Comparison of ENCODE assay signal across 5 worm cellular contexts in genomic region chrIII:783254-783753, ce11.
TF ChIP-seq lines count a peak whose summit lies in the region.

Gene dagl-2 (minus strand): TSS chrIII:783305.
Gene ppm-1.G (plus strand): TSS chrIII:783703.

TF ChIP-seq in whole organism, L1 larva, 84 proteins besides CTCF, POLR2A, EP300 and RAD21 (continues in another document):
- no peak for TF ChIP-seq mef-2 (tag; optimal IDR thresholded peaks at IDR 0.05; lab: Kevin White, UChicago)
- TF ChIP-seq pag-3 (tag; optimal IDR thresholded peaks at IDR 0.05; lab: Kevin White, UChicago; ENCODE audit: borderline replicate concordance, insufficient read depth), result no peak
- TF ChIP-seq ceh-88 (GFP tag; IDR thresholded peaks at IDR 0.05; lab: Robert Waterston, UW), result no peak
- no peak for TF ChIP-seq ztf-4 (tag; optimal IDR thresholded peaks at IDR 0.05; lab: Kevin White, UChicago)
- peak; percentile 75 for TF ChIP-seq fkh-4 (tag; optimal IDR thresholded peaks at IDR 0.05; lab: Kevin White, UChicago; ENCODE audit: borderline replicate concordance)
- TF ChIP-seq mep-1 (tag; optimal IDR thresholded peaks at IDR 0.05; lab: Kevin White, UChicago), result peak; percentile 86
- TF ChIP-seq hlh-4 (tag; optimal IDR thresholded peaks at IDR 0.05; lab: Kevin White, UChicago), result no peak
- peak; percentile 52 for TF ChIP-seq jun-1 (tag; optimal IDR thresholded peaks at IDR 0.05; lab: Kevin White, UChicago)
- peak; percentile 83 for TF ChIP-seq snu-23 (GFP tag; optimal IDR thresholded peaks at IDR 0.05; lab: Kevin White, UChicago)
- peak; percentile 61 for TF ChIP-seq unc-86 (tag; optimal IDR thresholded peaks at IDR 0.05; lab: Kevin White, UChicago)
- TF ChIP-seq nhr-12 (tag; optimal IDR thresholded peaks at IDR 0.05; lab: Kevin White, UChicago), result no peak
- TF ChIP-seq hlh-17 (GFP tag; optimal IDR thresholded peaks at IDR 0.05; lab: Kevin White, UChicago; ENCODE audit: borderline replicate concordance), result no peak
- peak; percentile 81 for TF ChIP-seq pax-3 (tag; optimal IDR thresholded peaks at IDR 0.05; lab: Kevin White, UChicago)
- TF ChIP-seq elt-2 (tag; optimal IDR thresholded peaks at IDR 0.05; lab: Kevin White, UChicago), result peak; percentile 37
- peak; percentile 12 for TF ChIP-seq F16B12.6 (tag; optimal IDR thresholded peaks at IDR 0.05; lab: Kevin White, UChicago)
- TF ChIP-seq egl-13 (tag; optimal IDR thresholded peaks at IDR 0.05; lab: Kevin White, UChicago), result peak; percentile 74
- TF ChIP-seq nhr-11 (tag; optimal IDR thresholded peaks at IDR 0.05; lab: Kevin White, UChicago), result no peak
- no peak for TF ChIP-seq efl-3 (GFP tag; optimal IDR thresholded peaks at IDR 0.05; lab: Kevin White, UChicago)

TF ChIP-seq in whole organism, L3 larva, 47 proteins besides CTCF, POLR2A, EP300 and RAD21 (continues in another document):
- TF ChIP-seq eor-1 (tag; optimal IDR thresholded peaks at IDR 0.05; lab: Kevin White, UChicago), result peak in 1 of 2 experiments; percentile 2
- TF ChIP-seq jun-1 (tag; optimal IDR thresholded peaks at IDR 0.05; lab: Kevin White, UChicago), result peak; percentile 14
- peak; percentile 83 for TF ChIP-seq nfya-1 (tag; optimal IDR thresholded peaks at IDR 0.05; lab: Kevin White, UChicago; ENCODE audit: insufficient read depth)
- TF ChIP-seq lin-15B (tag; optimal IDR thresholded peaks at IDR 0.05; lab: Kevin White, UChicago), result peak; percentile 94
- TF ChIP-seq nhr-43 (tag; optimal IDR thresholded peaks at IDR 0.05; lab: Kevin White, UChicago; ENCODE audit: poor library complexity, severe bottlenecking), result peak; percentile 44
- TF ChIP-seq ceh-16 (tag; optimal IDR thresholded peaks at IDR 0.05; lab: Kevin White, UChicago), result no peak
- TF ChIP-seq egl-5 (tag; optimal IDR thresholded peaks at IDR 0.05; lab: Kevin White, UChicago), result peak; percentile 83
- no peak for TF ChIP-seq lsy-12 (tag; optimal IDR thresholded peaks at IDR 0.05; lab: Kevin White, UChicago)
- TF ChIP-seq nhr-23 (tag; optimal IDR thresholded peaks at IDR 0.05; lab: Kevin White, UChicago), result peak; percentile 68
- peak; percentile 70 for TF ChIP-seq snpc-4 (tag; optimal IDR thresholded peaks at IDR 0.05; lab: Kevin White, UChicago)
- TF ChIP-seq lin-39 (tag; optimal IDR thresholded peaks at IDR 0.05; lab: Kevin White, UChicago), result peak; percentile 32
- no peak for TF ChIP-seq egl-27 (tag; optimal IDR thresholded peaks at IDR 0.05; lab: Kevin White, UChicago)
- no peak for TF ChIP-seq sea-2 (GFP tag; optimal IDR thresholded peaks at IDR 0.05; lab: Kevin White, UChicago)
- peak; percentile 22 for TF ChIP-seq ceh-28 (tag; optimal IDR thresholded peaks at IDR 0.05; lab: Kevin White, UChicago)
- TF ChIP-seq pha-4 (tag; optimal IDR thresholded peaks at IDR 0.05; lab: Kevin White, UChicago), result peak; percentile 83
- TF ChIP-seq hmg-11 (tag; optimal IDR thresholded peaks at IDR 0.05; lab: Kevin White, UChicago), result peak; percentile 48
- TF ChIP-seq elt-2 (tag; optimal IDR thresholded peaks at IDR 0.05; lab: Kevin White, UChicago), result peak; percentile 25
- peak; percentile 24 for TF ChIP-seq skn-1 (tag; optimal IDR thresholded peaks at IDR 0.05; lab: Kevin White, UChicago)

TF ChIP-seq in whole organism, early embryonic, 17 proteins besides CTCF, POLR2A, EP300 and RAD21:
- peak; percentile 48; the same call in 1 of the 2 replicates for TF ChIP-seq tbx-37 (GFP tag; conservative IDR thresholded peaks at IDR 0.05; lab: Robert Waterston, UW)
- TF ChIP-seq tbx-11 (GFP tag; IDR thresholded peaks at IDR 0.05; lab: Robert Waterston, UW), result no peak
- no peak for TF ChIP-seq hmg-4 (GFP tag; optimal IDR thresholded peaks at IDR 0.05; lab: Kevin White, UChicago)
- peak; percentile 33 for TF ChIP-seq F13C5.2 (tag; optimal IDR thresholded peaks at IDR 0.05; lab: Kevin White, UChicago)
- peak; percentile 64; the same call in 1 of the 2 replicates for TF ChIP-seq pes-1 (GFP tag; IDR thresholded peaks at IDR 0.05; lab: Robert Waterston, UW)
- TF ChIP-seq tra-4 (tag; optimal IDR thresholded peaks at IDR 0.05; lab: Kevin White, UChicago), result no peak

TF ChIP-seq in whole organism, midembryonic, 9 proteins besides CTCF, POLR2A, EP300 and RAD21:
- TF ChIP-seq klf-2 (GFP tag; conservative IDR thresholded peaks at IDR 0.05; lab: Robert Waterston, UW), result no peak
- TF ChIP-seq ztf-23 (GFP tag; IDR thresholded peaks at IDR 0.05; lab: Robert Waterston, UW), result 0 out of 2 replicates have a peak, but pooled peaks have one; percentile 55
- no peak for TF ChIP-seq ref-1 (GFP tag; conservative IDR thresholded peaks at IDR 0.05; lab: Robert Waterston, UW)
- TF ChIP-seq cog-1 (tag; optimal IDR thresholded peaks at IDR 0.05; lab: Kevin White, UChicago), result peak; percentile 33

TF ChIP-seq in whole organism, young adult, 124 proteins besides CTCF, POLR2A, EP300 and RAD21 (continues in another document):
- TF ChIP-seq nhr-90 (tag; optimal IDR thresholded peaks at IDR 0.05; lab: Kevin White, UChicago), result no peak
- no peak for TF ChIP-seq ekl-4 (GFP tag; IDR thresholded peaks at IDR 0.05; lab: Robert Waterston, UW)
- TF ChIP-seq rpc-1 (optimal IDR thresholded peaks at IDR 0.05; lab: Kevin White, UChicago), result no peak
- TF ChIP-seq rpc-1 (tag; optimal IDR thresholded peaks at IDR 0.05; lab: Kevin White, UChicago), result no peak
- TF ChIP-seq somi-1 (GFP tag; optimal IDR thresholded peaks at IDR 0.05; lab: Kevin White, UChicago), result no peak
- TF ChIP-seq F10E7.11 (tag; optimal IDR thresholded peaks at IDR 0.05; lab: Kevin White, UChicago), result no peak
- TF ChIP-seq Y95B8A.8 (GFP tag; IDR thresholded peaks at IDR 0.05; lab: Robert Waterston, UW), result no peak
- no peak for TF ChIP-seq chd-7 (tag; optimal IDR thresholded peaks at IDR 0.05; lab: Kevin White, UChicago)
- TF ChIP-seq F49E8.2 (tag; optimal IDR thresholded peaks at IDR 0.05; lab: Kevin White, UChicago; ENCODE audit: insufficient read depth), result no peak
- TF ChIP-seq madf-6 (GFP tag; IDR thresholded peaks at IDR 0.05; lab: Robert Waterston, UW), result peak; percentile 51; the same call in 1 of the 2 replicates
- TF ChIP-seq B0336.3 (GFP tag; IDR thresholded peaks at IDR 0.05; lab: Robert Waterston, UW), result no peak
- peak; percentile 53 for TF ChIP-seq lin-54 (GFP tag; optimal IDR thresholded peaks at IDR 0.05; lab: Kevin White, UChicago)
- TF ChIP-seq F57A8.1 (GFP tag; optimal IDR thresholded peaks at IDR 0.05; lab: Kevin White, UChicago), result no peak
- peak; percentile 47; the same call in 1 of the 2 replicates for TF ChIP-seq F33H1.4 (GFP tag; IDR thresholded peaks at IDR 0.05; lab: Robert Waterston, UW)
- no peak for TF ChIP-seq nfya-1 (tag; optimal IDR thresholded peaks at IDR 0.05; lab: Kevin White, UChicago; ENCODE audit: borderline replicate concordance, insufficient read depth)
- no peak for TF ChIP-seq sdz-38 (tag; optimal IDR thresholded peaks at IDR 0.05; lab: Kevin White, UChicago)
- TF ChIP-seq attf-3 (GFP tag; conservative IDR thresholded peaks at IDR 0.05; lab: Robert Waterston, UW), result 0 out of 2 replicates have a peak, but pooled peaks have one; percentile 52
- TF ChIP-seq snpc-3.4 (tag; optimal IDR thresholded peaks at IDR 0.05; lab: Kevin White, UChicago), result peak; percentile 21
- no peak for TF ChIP-seq him-1 (tag; optimal IDR thresholded peaks at IDR 0.05; lab: Kevin White, UChicago)
- TF ChIP-seq lin-35 (GFP tag; optimal IDR thresholded peaks at IDR 0.05; lab: Kevin White, UChicago), result no peak
- TF ChIP-seq dpff-1 (tag; optimal IDR thresholded peaks at IDR 0.05; lab: Kevin White, UChicago), result no peak
- no peak for TF ChIP-seq egl-44 (GFP tag; IDR thresholded peaks at IDR 0.05; lab: Robert Waterston, UW)
- TF ChIP-seq D2030.7 (GFP tag; IDR thresholded peaks at IDR 0.05; lab: Robert Waterston, UW), result no peak
- no peak for TF ChIP-seq Y79H2A.3 (GFP tag; conservative IDR thresholded peaks at IDR 0.05; lab: Robert Waterston, UW)
- TF ChIP-seq hlh-26 (GFP tag; conservative IDR thresholded peaks at IDR 0.05; lab: Robert Waterston, UW), result no peak
- peak; percentile 38 for TF ChIP-seq ZK185.1 (tag; optimal IDR thresholded peaks at IDR 0.05; lab: Kevin White, UChicago; ENCODE audit: poor library complexity, severe bottlenecking)
- TF ChIP-seq lin-40 (tag; optimal IDR thresholded peaks at IDR 0.05; lab: Kevin White, UChicago), result peak; percentile 52
- TF ChIP-seq F39B2.1 (GFP tag; IDR thresholded peaks at IDR 0.05; lab: Robert Waterston, UW), result no peak
- no peak for TF ChIP-seq nhr-179 (tag; optimal IDR thresholded peaks at IDR 0.05; lab: Kevin White, UChicago)
- no peak for TF ChIP-seq Y56A3A.18 (GFP tag; IDR thresholded peaks at IDR 0.05; lab: Robert Waterston, UW)
- no peak for TF ChIP-seq lin-26 (GFP tag; IDR thresholded peaks at IDR 0.05; lab: Robert Waterston, UW)
- TF ChIP-seq Y53G8AR.9 (GFP tag; conservative IDR thresholded peaks at IDR 0.05; lab: Robert Waterston, UW), result no peak
- TF ChIP-seq sea-2 (GFP tag; IDR thresholded peaks at IDR 0.05; lab: Robert Waterston, UW), result no peak
- TF ChIP-seq T26A5.8 (tag; optimal IDR thresholded peaks at IDR 0.05; lab: Kevin White, UChicago), result no peak
- TF ChIP-seq nhr-27 (tag; optimal IDR thresholded peaks at IDR 0.05; lab: Kevin White, UChicago), result no peak
- TF ChIP-seq egrh-3 (GFP tag; IDR thresholded peaks at IDR 0.05; lab: Robert Waterston, UW), result no peak
- no peak for TF ChIP-seq ztf-28 (GFP tag; IDR thresholded peaks at IDR 0.05; lab: Robert Waterston, UW)
- TF ChIP-seq fkh-3 (tag; optimal IDR thresholded peaks at IDR 0.05; lab: Kevin White, UChicago), result no peak
- no peak for TF ChIP-seq zim-3 (tag; optimal IDR thresholded peaks at IDR 0.05; lab: Kevin White, UChicago)
- TF ChIP-seq ceh-58 (GFP tag; IDR thresholded peaks at IDR 0.05; lab: Robert Waterston, UW), result no peak
- no peak for TF ChIP-seq repo-1 (tag; optimal IDR thresholded peaks at IDR 0.05; lab: Kevin White, UChicago)
- no peak for TF ChIP-seq ceh-79 (tag; optimal IDR thresholded peaks at IDR 0.05; lab: Kevin White, UChicago)
- TF ChIP-seq attf-6 (GFP tag; IDR thresholded peaks at IDR 0.05; lab: Robert Waterston, UW), result no peak
- no peak for TF ChIP-seq hlh-12 (tag; optimal IDR thresholded peaks at IDR 0.05; lab: Kevin White, UChicago)
- peak; percentile 63 for TF ChIP-seq F23B12.7 (tag; optimal IDR thresholded peaks at IDR 0.05; lab: Kevin White, UChicago; ENCODE audit: insufficient read depth)
- TF ChIP-seq ceh-27 (GFP tag; optimal IDR thresholded peaks at IDR 0.05; lab: Kevin White, UChicago), result peak; percentile 68
- TF ChIP-seq mes-4 (tag; optimal IDR thresholded peaks at IDR 0.05; lab: Kevin White, UChicago), result no peak
- TF ChIP-seq bed-2 (GFP tag; IDR thresholded peaks at IDR 0.05; lab: Robert Waterston, UW), result 0 out of 2 replicates have a peak, but pooled peaks have one; percentile 20
- TF ChIP-seq unc-62 (GFP tag; optimal IDR thresholded peaks at IDR 0.05; lab: Kevin White, UChicago), result no peak
- TF ChIP-seq aptf-2 (GFP tag; conservative IDR thresholded peaks at IDR 0.05; lab: Robert Waterston, UW), result peak; percentile 62; the same call in 1 of the 2 replicates

Comparison
In these comparisons a context has a peak if more than half of its experiments do, and no peak if none do; other contexts are left out.
1. Of the 8 proteins assayed by ChIP-seq in both whole organism, young adult and whole organism, L1 larva: peak only in whole organism, young adult: none; only in whole organism, L1 larva: dpl-1, efl-1, lin-35 and nhr-90; in both: unc-130; in neither: 2; mixed calls (peak in some experiments, not most) for 1.